Fruit fly (Drosophila melanogaster) whole organism, embryonic: Measurements from ENCODE around the gene CG9568.
A peak's percentile ranks its signal among the peaks of the same experiment; 100 is the strongest.

Experiments used
- CG10209 ChIP-seq: fragments of 200-800 bp; sonication (Bioruptor generic); optimal IDR thresholded peaks from 3 replicates; lab custom pipeline; 2017; ENCODE audit warnings: missing biosample characterization, mild to moderate bottlenecking, missing genetic modification characterization, missing genetic modification reagents
- CG10267 ChIP-seq: fragments of 200-800 bp; sonication (Bioruptor generic); optimal IDR thresholded peaks from 2 replicates; lab custom pipeline; 2018; ENCODE audit warnings: missing biosample characterization, mild to moderate bottlenecking, missing genetic modification characterization, moderate library complexity
- CG12104 ChIP-seq: fragments of 200-800 bp; sonication (Bioruptor generic); optimal IDR thresholded peaks from 3 replicates; lab custom pipeline; 2016; ENCODE audit warnings: missing biosample characterization, missing genetic modification characterization
- CG12219 ChIP-seq: fragments of 200-800 bp; sonication (Bioruptor generic); optimal IDR thresholded peaks from 3 replicates; lab custom pipeline; 2018; ENCODE audit warnings: missing biosample characterization, mild to moderate bottlenecking, missing genetic modification characterization
- CG12769 ChIP-seq: fragments of 200-800 bp; sonication (Bioruptor generic); optimal IDR thresholded peaks from 2 replicates; lab custom pipeline; 2019; ENCODE audit warnings: missing biosample characterization, mild to moderate bottlenecking, missing genetic modification characterization, moderate library complexity
- CG16815 ChIP-seq: fragments of 200-800 bp; sonication (Bioruptor generic); optimal IDR thresholded peaks from 3 replicates; lab custom pipeline; 2017; ENCODE audit warnings: missing biosample characterization, mild to moderate bottlenecking, missing genetic modification characterization
- CG16863 ChIP-seq: fragments of 200-800 bp; sonication (Bioruptor generic); optimal IDR thresholded peaks from 3 replicates; lab custom pipeline; 2016; ENCODE audit warnings: missing biosample characterization, missing genetic modification characterization
- CG17568 ChIP-seq: fragments of 200-800 bp; sonication (Bioruptor generic); optimal IDR thresholded peaks from 2 replicates; lab custom pipeline; 2018; ENCODE audit warnings: missing biosample characterization, mild to moderate bottlenecking, missing genetic modification characterization, moderate library complexity
- CG18619 ChIP-seq: fragments of 200-800 bp; sonication (Bioruptor generic); optimal IDR thresholded peaks from 3 replicates; lab custom pipeline; 2017; ENCODE audit warnings: missing biosample characterization, mild to moderate bottlenecking, missing genetic modification characterization
- CG2678 ChIP-seq: fragments of 200-800 bp; sonication (Bioruptor generic); optimal IDR thresholded peaks from 3 replicates; lab custom pipeline; 2019; ENCODE audit warnings: missing biosample characterization, mild to moderate bottlenecking, missing genetic modification characterization, moderate library complexity
- CG2875 ChIP-seq: fragments of 200-800 bp; sonication (Bioruptor generic); optimal IDR thresholded peaks from 2 replicates; lab custom pipeline; 2017; ENCODE audit warnings: missing biosample characterization, mild to moderate bottlenecking, missing genetic modification characterization, missing genetic modification reagents
- CG3065 ChIP-seq: fragments of 200-800 bp; sonication (Bioruptor generic); optimal IDR thresholded peaks from 2 replicates; lab custom pipeline; 2016; ENCODE audit warnings: missing biosample characterization, missing genetic modification characterization
- CG4617 ChIP-seq: fragments of 200-800 bp; sonication (Bioruptor generic); optimal IDR thresholded peaks from 3 replicates; lab custom pipeline; 2016; ENCODE audit warnings: missing biosample characterization, missing genetic modification characterization, borderline replicate concordance
- CG5245 ChIP-seq: fragments of 200-800 bp; sonication (Bioruptor generic); optimal IDR thresholded peaks from 3 replicates; lab custom pipeline; 2016; ENCODE audit warnings: missing biosample characterization, missing genetic modification characterization
- CG5953 ChIP-seq: fragments of 200-800 bp; sonication (Bioruptor generic); IDR thresholded peaks from 2 replicates; pipeline ENCODE4 v1.3.6; 2022; ENCODE audit warnings: missing biosample characterization, missing genetic modification characterization
- CG6654 ChIP-seq: fragments of 200-800 bp; sonication (Bioruptor generic); optimal IDR thresholded peaks from 2 replicates; lab custom pipeline; 2017; ENCODE audit warnings: missing biosample characterization, mild to moderate bottlenecking, missing genetic modification characterization
- CG6683 ChIP-seq: fragments of 200-800 bp; sonication (Bioruptor generic); optimal IDR thresholded peaks from 2 replicates; lab custom pipeline; 2017; ENCODE audit warnings: missing biosample characterization, mild to moderate bottlenecking, missing genetic modification characterization, missing genetic modification reagents
- CG6689 ChIP-seq: fragments of 200-800 bp; sonication (Bioruptor generic); IDR thresholded peaks from 2 replicates; pipeline ENCODE4 v1.3.6; 2022; ENCODE audit warnings: missing biosample characterization, missing genetic modification characterization
- CG7556 ChIP-seq: fragments of 200-800 bp; sonication (Bioruptor generic); optimal IDR thresholded peaks from 2 replicates; lab custom pipeline; 2017; ENCODE audit warnings: missing biosample characterization, mild to moderate bottlenecking, missing genetic modification characterization
- CG8478 ChIP-seq: fragments of >200 bp; optimal IDR thresholded peaks from 2 replicates; lab custom pipeline; 2018
- CG8765 ChIP-seq: fragments of 200-800 bp; sonication (Bioruptor generic); IDR thresholded peaks from 2 replicates; pipeline ENCODE4 v1.3.6; 2022; ENCODE audit warnings: missing biosample characterization, missing genetic modification characterization
- Dek ChIP-seq: fragments of 200-800 bp; sonication (Bioruptor generic); optimal IDR thresholded peaks from 3 replicates; lab custom pipeline; 2019; ENCODE audit warnings: missing biosample characterization, mild to moderate bottlenecking, missing genetic modification characterization, moderate library complexity
- ERR ChIP-seq: fragments of 200-800 bp; sonication (Bioruptor generic); optimal IDR thresholded peaks from 2 replicates; lab custom pipeline; 2016; ENCODE audit warnings: missing biosample characterization, missing genetic modification characterization
- GATAe ChIP-seq: fragments of 200-800 bp; sonication (Bioruptor generic); conservative IDR thresholded peaks from 2 replicates; pipeline ENCODE4 v1.3.6; 2022; ENCODE audit warnings: missing biosample characterization, missing genetic modification characterization
- Myb ChIP-seq: fragments of 200-800 bp; sonication (Bioruptor generic); optimal IDR thresholded peaks from 2 replicates; lab custom pipeline; 2016; ENCODE audit warnings: missing biosample characterization, missing genetic modification characterization
- Neu2 ChIP-seq: fragments of 200-800 bp; sonication (Bioruptor generic); optimal IDR thresholded peaks from 3 replicates; lab custom pipeline; 2016; ENCODE audit warnings: missing biosample characterization, missing genetic modification characterization, borderline replicate concordance
- Nf-YC ChIP-seq: fragments of 200-800 bp; optimal IDR thresholded peaks from 3 replicates; lab custom pipeline; 2019; ENCODE audit warnings: missing biosample characterization, mild to moderate bottlenecking, missing genetic modification characterization, moderate library complexity
- Pdp1 ChIP-seq, 2 experiments: fragments of 200-800 bp; sonication (Bioruptor generic); optimal IDR thresholded peaks; 3 replicates each; lab custom pipeline; 2016; ENCODE audit warnings: missing biosample characterization in 2 of 2, missing genetic modification characterization in 2 of 2, mild to moderate bottlenecking in 1 of 2, moderate library complexity in 1 of 2
- Side ChIP-seq: fragments of 200-800 bp; sonication (Bioruptor generic); optimal IDR thresholded peaks from 2 replicates; lab custom pipeline; 2016; ENCODE audit warnings: missing biosample characterization, missing genetic modification characterization
- Sox102F ChIP-seq: fragments of 200-800 bp; sonication (Bioruptor generic); optimal IDR thresholded peaks from 2 replicates; lab custom pipeline; 2018; ENCODE audit warnings: missing biosample characterization, mild to moderate bottlenecking, missing genetic modification characterization, moderate library complexity
- Spps ChIP-seq: fragments of 200-800 bp; sonication (Bioruptor generic); optimal IDR thresholded peaks from 2 replicates; lab custom pipeline; 2018; ENCODE audit warnings: missing biosample characterization, mild to moderate bottlenecking, missing genetic modification characterization
- ara ChIP-seq: fragments of 200-800 bp; sonication (Bioruptor generic); IDR thresholded peaks from 2 replicates; pipeline ENCODE4 v1.3.6; 2022; ENCODE audit warnings: missing biosample characterization, missing genetic modification characterization
- br ChIP-seq: fragments of >200 bp; optimal IDR thresholded peaks from 2 replicates; lab custom pipeline; 2017
- fd64A ChIP-seq: fragments of 200-800 bp; sonication (Bioruptor generic); optimal IDR thresholded peaks from 3 replicates; lab custom pipeline; 2018; ENCODE audit warnings: missing biosample characterization, mild to moderate bottlenecking, missing genetic modification characterization
- gsb-n ChIP-seq: fragments of 200-800 bp; sonication (Bioruptor generic); optimal IDR thresholded peaks from 3 replicates; lab custom pipeline; 2018; ENCODE audit warnings: missing biosample characterization, mild to moderate bottlenecking, missing genetic modification characterization
- hth ChIP-seq: fragments of >200 bp; optimal IDR thresholded peaks from 2 replicates; lab custom pipeline; 2017; ENCODE audit warnings: inconsistent platforms
- insv ChIP-seq, 2 experiments: fragments of 200-800 bp; sonication (Bioruptor generic); optimal IDR thresholded peaks; 3 replicates each; lab custom pipeline; 2016 to 2018; ENCODE audit warnings: missing biosample characterization in 2 of 2, missing genetic modification characterization in 2 of 2
- odd ChIP-seq: fragments of 200-800 bp; sonication (Bioruptor generic); optimal IDR thresholded peaks from 2 replicates; lab custom pipeline; 2017; ENCODE audit warnings: missing biosample characterization, mild to moderate bottlenecking, missing genetic modification characterization
- pfk ChIP-seq: fragments of 200-800 bp; sonication (Bioruptor generic); optimal IDR thresholded peaks from 2 replicates; lab custom pipeline; 2018; ENCODE audit warnings: missing biosample characterization, mild to moderate bottlenecking, missing genetic modification characterization, moderate library complexity
- pzg ChIP-seq: fragments of 200-800 bp; sonication (Bioruptor generic); optimal IDR thresholded peaks from 3 replicates; lab custom pipeline; 2018; ENCODE audit warnings: missing biosample characterization, mild to moderate bottlenecking, missing genetic modification characterization, moderate library complexity
- sc ChIP-seq, 3 experiments: fragments of >200 bp in 2 of 3; fragments of 200-800 bp in 1 of 3; sonication (Bioruptor generic) in 1 of 3; optimal IDR thresholded peaks; 2 replicates in 2 of 3; 3 replicates in 1 of 3; lab custom pipeline; 2017; ENCODE audit warnings: mild to moderate bottlenecking in 1 of 3, missing biosample characterization in 1 of 3, missing genetic modification characterization in 1 of 3, missing genetic modification reagents in 1 of 3
- sens ChIP-seq: fragments of 200-800 bp; sonication (Bioruptor generic); peaks from one replicate; lab custom pipeline; 2016; ENCODE audit warnings: missing biosample characterization, missing genetic modification characterization
- seq ChIP-seq: fragments of 200-800 bp; sonication (Bioruptor generic); IDR thresholded peaks from 2 replicates; pipeline ENCODE4 v1.3.6; 2022; ENCODE audit warnings: missing biosample characterization, missing genetic modification characterization
- stwl ChIP-seq: fragments of 200-800 bp; sonication (Bioruptor generic); optimal IDR thresholded peaks from 3 replicates; lab custom pipeline; 2018; ENCODE audit warnings: missing biosample characterization, mild to moderate bottlenecking, missing genetic modification characterization, moderate library complexity
- sug ChIP-seq: fragments of 200-800 bp; optimal IDR thresholded peaks from 2 replicates; lab custom pipeline; 2019; ENCODE audit warnings: missing biosample characterization, mild to moderate bottlenecking, missing genetic modification characterization, moderate library complexity
- twi ChIP-seq: fragments of 200-800 bp; optimal IDR thresholded peaks from 2 replicates; lab custom pipeline; 2019; ENCODE audit warnings: missing biosample characterization, mild to moderate bottlenecking, missing genetic modification characterization, moderate library complexity

Gene CG9568

dm6 chr2L:9010267-9010666 is at the start of gene CG9568 (continued):
- no peak for TF ChIP-seq CG12104 (GFP tag; lab: Kevin White, UChicago)
- TF ChIP-seq CG8478 (lab: Kevin White, UChicago) = no peak
- TF ChIP-seq CG6654 (GFP tag; lab: Kevin White, UChicago) = no peak
- peak; percentile 33 for TF ChIP-seq CG17568 (GFP tag; lab: Kevin White, UChicago)
- no peak for TF ChIP-seq CG6689
- TF ChIP-seq CG10267 (tag; lab: Kevin White, UChicago) = no peak
- no peak for TF ChIP-seq pfk
- no peak for TF ChIP-seq pzg
- TF ChIP-seq ara = no peak
- no peak for TF ChIP-seq sc (optimal IDR thresholded peaks at IDR 0.05; lab: Kevin White, UChicago)
- TF ChIP-seq sc (GFP tag; optimal IDR thresholded peaks at IDR 0.05; lab: Kevin White, UChicago) = no peak
- TF ChIP-seq CG10209 = no peak
- TF ChIP-seq Side (GFP tag; lab: Kevin White, UChicago) = no peak
- TF ChIP-seq CG2678 (tag; lab: Kevin White, UChicago) = peak; percentile 17
- TF ChIP-seq odd = peak; percentile 6
- no peak for TF ChIP-seq hth (lab: Kevin White, UChicago)
- no peak for TF ChIP-seq Myb (GFP tag; lab: Kevin White, UChicago)
- TF ChIP-seq Nf-YC (tag; lab: Kevin White, UChicago) = no peak
- no peak for TF ChIP-seq CG3065
- peak in 1 of 2 experiments; percentile 38 for TF ChIP-seq Pdp1 (GFP tag; optimal IDR thresholded peaks at IDR 0.05; lab: Kevin White, UChicago)
- TF ChIP-seq CG12219 (GFP tag; lab: Kevin White, UChicago) = peak; percentile 2
- TF ChIP-seq CG6683 = no peak
- peak; percentile 37; the same call in 1 of the 2 replicates for TF ChIP-seq GATAe (GFP tag; lab: Robert Waterston, UW)
- TF ChIP-seq CG12769 (tag; lab: Kevin White, UChicago) = peak; percentile 13
- peak; percentile 42 for TF ChIP-seq sens
- no peak for TF ChIP-seq CG2875 (GFP tag; lab: Kevin White, UChicago)
- no peak for TF ChIP-seq CG4617 (GFP tag; lab: Kevin White, UChicago)
- TF ChIP-seq CG16815 (GFP tag; lab: Kevin White, UChicago) = no peak
- no peak for TF ChIP-seq twi (tag; lab: Kevin White, UChicago)
- peak; percentile 19 for TF ChIP-seq sug (tag; lab: Kevin White, UChicago)
- no peak for TF ChIP-seq Dek (tag; lab: Kevin White, UChicago)
- TF ChIP-seq CG5953 = no peak
- no peak for TF ChIP-seq CG18619 (GFP tag; lab: Kevin White, UChicago)
- TF ChIP-seq insv (GFP tag; optimal IDR thresholded peaks at IDR 0.05; lab: Kevin White, UChicago) = no peak

dm6 chr2L:8962254-8962653 is 48.1 kb upstream of the CG9568 start, which contains the start of the genes CG9525 and CG32985:
TSS of gene CG9525 (minus strand) at chr2L:8962354.
TSS of gene CG32985 (plus strand) at chr2L:8962533.
- TF ChIP-seq Spps (tag; lab: Kevin White, UChicago) (no peak), seq (no peak), Neu2 (no peak), CG8765 (GFP tag; lab: Robert Waterston, UW) (no peak), stwl (tag; lab: Kevin White, UChicago) (no peak), CG7556 (GFP tag; lab: Kevin White, UChicago) (no peak), ERR (GFP tag; lab: Kevin White, UChicago) (no peak), CG4617 (GFP tag; lab: Kevin White, UChicago) (no peak), CG5245 (no peak), Sox102F (GFP tag; lab: Kevin White, UChicago) (no peak), gsb-n (no peak), br (lab: Kevin White, UChicago) (no peak), fd64A (GFP tag; lab: Kevin White, UChicago) (no peak), CG16863 (no peak)
